Fruit fly (Drosophila melanogaster): Measurements from ENCODE around the gene VhaM9.7-c.

- TF ChIP-seq h (optimal IDR thresholded peaks at IDR 0.05): no peak
- no peak for TF ChIP-seq insv (optimal IDR thresholded peaks at IDR 0.05)
Measured at dm6 chr3L:4215079-4215478, 28.4 kb upstream of the VhaM9.7-c start, which contains the start of gene Cpr64Ad.
